Fruit fly (Drosophila melanogaster): Measurements from ENCODE around the gene CG12984.

The CG12984 gene

DNA sequence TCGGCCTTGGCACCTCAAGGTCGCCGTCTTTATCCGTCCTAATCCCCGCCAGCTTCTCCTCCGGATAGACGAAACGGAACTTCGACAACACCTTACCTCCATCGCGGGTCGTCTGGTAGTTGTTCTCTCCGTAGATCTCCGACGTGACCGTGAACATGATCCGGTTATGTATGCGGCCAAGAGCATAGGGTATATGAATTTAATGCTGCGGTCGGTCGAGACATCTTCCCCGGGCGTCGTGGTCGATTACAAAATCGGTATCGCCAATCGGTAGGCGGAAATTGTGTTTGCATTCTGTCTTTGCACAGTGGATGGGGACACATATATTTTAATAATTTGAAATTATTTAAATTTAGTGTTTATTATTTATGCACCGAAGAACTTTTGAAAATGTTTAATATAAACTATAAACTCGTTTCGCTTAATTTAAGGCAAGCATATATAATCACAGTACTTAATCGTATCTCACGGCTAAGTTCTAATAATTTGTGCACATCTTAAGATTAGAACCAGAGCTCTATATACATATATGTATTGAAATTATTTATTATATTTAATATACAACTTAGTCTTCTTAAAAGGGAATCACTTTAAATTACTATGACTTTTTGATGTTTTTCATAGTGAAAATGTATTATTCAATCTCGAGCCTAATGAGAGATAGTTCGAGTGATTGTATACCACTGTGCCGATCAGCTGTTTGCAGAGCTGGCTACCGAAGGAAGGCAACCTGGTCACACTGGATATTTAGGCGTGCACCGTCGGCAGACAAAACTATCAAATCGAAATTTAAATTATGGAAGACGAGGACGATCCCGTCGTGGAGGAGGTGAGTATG is 39.8 kb downstream of the CG12984 start, which contains the start of the genes CG10584 and Polr3E (continued):
- TF ChIP-seq hth (optimal IDR thresholded peaks at IDR 0.05) (no peak), psq (GFP tag; optimal IDR thresholded peaks at IDR 0.05) (peak; percentile 80), tio (GFP tag; optimal IDR thresholded peaks at IDR 0.05) (peak; percentile 93), dmrt99B (tag; optimal IDR thresholded peaks at IDR 0.05) (peak; percentile 94), BEAF-32 (GFP tag; optimal IDR thresholded peaks at IDR 0.05) (peak; percentile 19), da (GFP tag; optimal IDR thresholded peaks at IDR 0.05) (no peak), vnd (GFP tag; IDR thresholded peaks at IDR 0.05; ENCODE audit: partially characterized antibody) (peak; percentile 49; the same call in 2 of the 3 replicates), ash1 (GFP tag; optimal IDR thresholded peaks at IDR 0.05) (no peak), ac (GFP tag; optimal IDR thresholded peaks at IDR 0.05) (peak; percentile 67), sd (tag; optimal IDR thresholded peaks at IDR 0.05) (peak; percentile 80), Elba2 (GFP tag; optimal IDR thresholded peaks at IDR 0.05) (peak; percentile 55), h (optimal IDR thresholded peaks at IDR 0.05) (no peak), CG2202 (tag; optimal IDR thresholded peaks at IDR 0.05) (peak; percentile 75), CG18011 (GFP tag; optimal IDR thresholded peaks at IDR 0.05) (peak; percentile 77), Drgx (GFP tag; IDR thresholded peaks at IDR 0.05) (peak; percentile 84), CG12071 (GFP tag; optimal IDR thresholded peaks at IDR 0.05) (peak; percentile 73), CG13123 (GFP tag; optimal IDR thresholded peaks at IDR 0.05) (peak; percentile 80), CG7357 (GFP tag; IDR thresholded peaks at IDR 0.05) (peak; percentile 73), jing (GFP tag; optimal IDR thresholded peaks at IDR 0.05) (peak; percentile 56), CG6854 (GFP tag; optimal IDR thresholded peaks at IDR 0.05) (peak; percentile 91), E2f2 (GFP tag; IDR thresholded peaks at IDR 0.05) (peak; percentile 57; the same call in 1 of the 2 replicates), CG7987 (GFP tag; optimal IDR thresholded peaks at IDR 0.05) (peak; percentile 71), CG2129 (GFP tag; IDR thresholded peaks at IDR 0.05; ENCODE audit: partially characterized antibody) (no peak), CG3281 (GFP tag; optimal IDR thresholded peaks at IDR 0.05) (peak; percentile 96), CG6654 (GFP tag; optimal IDR thresholded peaks at IDR 0.05) (peak; percentile 81), Ravus (GFP tag; IDR thresholded peaks at IDR 0.05) (peak; percentile 48), yki (optimal IDR thresholded peaks at IDR 0.05) (no peak), kay (GFP tag; optimal IDR thresholded peaks at IDR 0.05) (peak; percentile 78), gem (tag; optimal IDR thresholded peaks at IDR 0.05) (peak; percentile 97), nau (GFP tag; optimal IDR thresholded peaks at IDR 0.05) (peak; percentile 87), CG2889 (GFP tag; IDR thresholded peaks at IDR 0.05) (peak; percentile 68; the same call in 1 of the 3 replicates), ham (GFP tag; IDR thresholded peaks at IDR 0.05) (no peak), odd (GFP tag; optimal IDR thresholded peaks at IDR 0.05) (peak; percentile 98), CG10654 (GFP tag; optimal IDR thresholded peaks at IDR 0.05) (peak; percentile 87), dpn (GFP tag; optimal IDR thresholded peaks at IDR 0.05) (peak; percentile 56 to 90), CG17359 (tag; optimal IDR thresholded peaks at IDR 0.05) (peak; percentile 93), CG12219 (GFP tag; optimal IDR thresholded peaks at IDR 0.05) (peak; percentile 83), CG18764 (GFP tag; optimal IDR thresholded peaks at IDR 0.05) (peak; percentile 84), CG13775 (GFP tag; optimal IDR thresholded peaks at IDR 0.05) (peak; percentile 96), Hr78 (GFP tag; optimal IDR thresholded peaks at IDR 0.05) (peak in 1 of 2 experiments; percentile 83), CG8281 (tag; optimal IDR thresholded peaks at IDR 0.05) (peak; percentile 79), CG1233 (GFP tag; optimal IDR thresholded peaks at IDR 0.05) (peak; percentile 95), CG9727 (GFP tag; optimal IDR thresholded peaks at IDR 0.05) (peak; percentile 96), Gug (GFP tag; IDR thresholded peaks at IDR 0.05) (peak; percentile 49; the same call in 1 of the 4 replicates), tin (GFP tag; optimal IDR thresholded peaks at IDR 0.05) (peak; percentile 84), bigmax (GFP tag; optimal IDR thresholded peaks at IDR 0.05) (no peak), NfI (GFP tag; optimal IDR thresholded peaks at IDR 0.05) (peak; percentile 94), fd96Cb (tag; optimal IDR thresholded peaks at IDR 0.05) (peak; percentile 92)
